Fruit fly (Drosophila melanogaster) whole organism, embryonic: ENCODE data around the gene CG9961.
A peak's percentile ranks its signal among the peaks of the same experiment; 100 is the strongest.

Experiments
- Awh ChIP-seq: fragments of 200-800 bp; sonication (Bioruptor generic); IDR thresholded peaks from 2 replicates; pipeline ENCODE4, ENCODE4 v1.3.6; 2022; ENCODE audit warnings: missing biosample characterization, missing genetic modification characterization
- Bgb ChIP-seq: fragments of 200-800 bp; sonication (Bioruptor generic); IDR thresholded peaks from 2 replicates; pipeline ENCODE4 v1.3.6; 2022; ENCODE audit warnings: missing biosample characterization, missing genetic modification characterization; ENCODE audit not compliant: partially characterized antibody
- Bteb2 ChIP-seq: fragments of 200-800 bp; sonication (Bioruptor generic); optimal IDR thresholded peaks from 2 replicates; lab custom pipeline; 2016; ENCODE audit warnings: missing biosample characterization, missing genetic modification characterization
- CG10274 ChIP-seq: fragments of 200-800 bp; sonication (Bioruptor generic); optimal IDR thresholded peaks from 3 replicates; lab custom pipeline; 2017; ENCODE audit warnings: missing biosample characterization, mild to moderate bottlenecking, missing genetic modification characterization
- CG11398 ChIP-seq: fragments of 200-800 bp; sonication (Bioruptor generic); optimal IDR thresholded peaks from 2 replicates; lab custom pipeline; 2016; ENCODE audit warnings: missing biosample characterization, missing genetic modification characterization
- CG12104 ChIP-seq: fragments of 200-800 bp; sonication (Bioruptor generic); optimal IDR thresholded peaks from 3 replicates; lab custom pipeline; 2016; ENCODE audit warnings: missing biosample characterization, missing genetic modification characterization
- CG12155 ChIP-seq: fragments of 200-800 bp; sonication (Bioruptor generic); optimal IDR thresholded peaks from 3 replicates; lab custom pipeline; 2016; ENCODE audit warnings: missing biosample characterization, missing genetic modification characterization
- CG12659 ChIP-seq: fragments of 200-800 bp; sonication (Bioruptor generic); optimal IDR thresholded peaks from 3 replicates; lab custom pipeline; 2017; ENCODE audit warnings: mild to moderate bottlenecking, missing biosample characterization, missing genetic modification reagents, missing genetic modification characterization
- CG12942 ChIP-seq: fragments of 200-800 bp; sonication (Bioruptor generic); optimal IDR thresholded peaks from 3 replicates; lab custom pipeline; 2016; ENCODE audit warnings: missing biosample characterization, missing genetic modification characterization
- CG13624 ChIP-seq: fragments of 200-800 bp; sonication (Bioruptor generic); optimal IDR thresholded peaks from 2 replicates; lab custom pipeline; 2016; ENCODE audit warnings: missing biosample characterization, missing genetic modification characterization
- CG17186 ChIP-seq: fragments of 200-800 bp; sonication (Bioruptor generic); optimal IDR thresholded peaks from 3 replicates; lab custom pipeline; 2017; ENCODE audit warnings: missing biosample characterization, missing genetic modification reagents, missing genetic modification characterization
- CG18764 ChIP-seq: fragments of 200-800 bp; sonication (Bioruptor generic); optimal IDR thresholded peaks from 3 replicates; lab custom pipeline; 2016; ENCODE audit warnings: missing biosample characterization, missing genetic modification characterization
- CG3847 ChIP-seq: fragments of 200-800 bp; sonication (Bioruptor generic); IDR thresholded peaks from 2 replicates; pipeline ENCODE4 v1.3.6; 2022; ENCODE audit warnings: missing biosample characterization, missing genetic modification characterization
- CG42726 ChIP-seq: fragments of 200-800 bp; sonication (Bioruptor generic); IDR thresholded peaks from 2 replicates; pipeline ENCODE4 v1.3.6; 2022; ENCODE audit warnings: missing biosample characterization, missing genetic modification characterization; ENCODE audit not compliant: partially characterized antibody
- CG4360 ChIP-seq: fragments of 200-800 bp; sonication (Bioruptor generic); IDR thresholded peaks from 2 replicates; pipeline ENCODE4 v1.3.6; 2022; ENCODE audit warnings: missing biosample characterization, missing genetic modification characterization
- CG5180 ChIP-seq: fragments of 200-800 bp; sonication (Bioruptor generic); optimal IDR thresholded peaks from 3 replicates; lab custom pipeline; 2017; ENCODE audit warnings: missing biosample characterization, missing genetic modification characterization, mild to moderate bottlenecking, moderate library complexity, missing genetic modification reagents
- CG6175 ChIP-seq: fragments of 200-800 bp; sonication (Bioruptor generic); IDR thresholded peaks from 3 replicates; pipeline ENCODE4 v1.3.6; 2022; ENCODE audit warnings: missing biosample characterization, missing genetic modification characterization
- CG7271 ChIP-seq: fragments of 200-800 bp; sonication (Bioruptor generic); optimal IDR thresholded peaks from 2 replicates; lab custom pipeline; 2018; ENCODE audit warnings: missing biosample characterization, mild to moderate bottlenecking, missing genetic modification characterization, moderate library complexity
- CG8478 ChIP-seq: fragments of >200 bp; optimal IDR thresholded peaks from 2 replicates; lab custom pipeline; 2018
- CG8924 ChIP-seq: fragments of 200-800 bp; optimal IDR thresholded peaks from 3 replicates; lab custom pipeline; 2019; ENCODE audit warnings: missing biosample characterization, mild to moderate bottlenecking, missing genetic modification characterization, moderate library complexity
- CG9932 ChIP-seq: fragments of 200-800 bp; sonication (Bioruptor generic); IDR thresholded peaks from 2 replicates; pipeline ENCODE4 v1.3.6; 2022; ENCODE audit warnings: missing biosample characterization, missing genetic modification characterization
- CrebB ChIP-seq: fragments of 200-800 bp; sonication (Bioruptor generic); optimal IDR thresholded peaks from 3 replicates; lab custom pipeline; 2018; ENCODE audit warnings: missing biosample characterization, mild to moderate bottlenecking, missing genetic modification characterization
- Dip3 ChIP-seq: fragments of 200-800 bp; sonication (Bioruptor generic); optimal IDR thresholded peaks from 3 replicates; lab custom pipeline; 2016; ENCODE audit warnings: missing biosample characterization, missing genetic modification characterization
- Ets97D ChIP-seq: fragments of 200-800 bp; sonication (Bioruptor generic); optimal IDR thresholded peaks from 3 replicates; lab custom pipeline; 2016; ENCODE audit warnings: missing biosample characterization, missing genetic modification characterization
- HLH54F ChIP-seq: fragments of 200-800 bp; sonication (Bioruptor generic); optimal IDR thresholded peaks from 3 replicates; lab custom pipeline; 2016; ENCODE audit warnings: missing biosample characterization, missing genetic modification characterization
- Hr39 ChIP-seq: fragments of >200 bp; optimal IDR thresholded peaks from 2 replicates; lab custom pipeline; 2017
- NK7.1 ChIP-seq: fragments of 200-800 bp; sonication (Bioruptor generic); optimal IDR thresholded peaks from 3 replicates; lab custom pipeline; 2016; ENCODE audit warnings: missing biosample characterization, missing genetic modification characterization
- Neu2 ChIP-seq: fragments of 200-800 bp; sonication (Bioruptor generic); optimal IDR thresholded peaks from 3 replicates; lab custom pipeline; 2016; ENCODE audit warnings: missing biosample characterization, missing genetic modification characterization, borderline replicate concordance
- Scr ChIP-seq: fragments of 200-800 bp; sonication (Bioruptor generic); IDR thresholded peaks from 2 replicates; pipeline ENCODE4 v1.3.6; 2022; ENCODE audit warnings: missing biosample characterization, missing genetic modification characterization; ENCODE audit not compliant: partially characterized antibody
- Sry-β ChIP-seq: fragments of 200-800 bp; sonication (Bioruptor generic); optimal IDR thresholded peaks from 2 replicates; lab custom pipeline; 2018; ENCODE audit warnings: missing biosample characterization, mild to moderate bottlenecking, missing genetic modification characterization, moderate library complexity
- Sry-δ ChIP-seq: fragments of 200-800 bp; sonication (Bioruptor generic); optimal IDR thresholded peaks from 2 replicates; lab custom pipeline; 2016; ENCODE audit warnings: missing biosample characterization, missing genetic modification characterization
- TFAM ChIP-seq: fragments of 200-800 bp; sonication (Bioruptor generic); optimal IDR thresholded peaks from 2 replicates; lab custom pipeline; 2017; ENCODE audit warnings: missing biosample characterization, missing genetic modification characterization, inconsistent platforms
- ase ChIP-seq: fragments of 200-800 bp; sonication (Bioruptor generic); IDR thresholded peaks from 3 replicates; pipeline ENCODE4 v1.3.6; 2022; ENCODE audit warnings: missing biosample characterization, missing genetic modification characterization
- ato ChIP-seq: fragments of 200-800 bp; sonication (Bioruptor generic); IDR thresholded peaks from 2 replicates; pipeline ENCODE4 v1.3.6; 2022; ENCODE audit warnings: missing biosample characterization, missing genetic modification characterization; ENCODE audit not compliant: partially characterized antibody
- croc ChIP-seq: fragments of 200-800 bp; sonication (Bioruptor generic); conservative IDR thresholded peaks from 3 replicates; pipeline ENCODE4 v1.3.6; 2022; ENCODE audit warnings: missing biosample characterization, missing genetic modification characterization
- ems ChIP-seq: fragments of 200-800 bp; sonication (Bioruptor generic); optimal IDR thresholded peaks from 3 replicates; lab custom pipeline; 2016; ENCODE audit warnings: missing biosample characterization, missing genetic modification characterization
- exex ChIP-seq: fragments of 200-800 bp; sonication (Bioruptor generic); optimal IDR thresholded peaks from 4 replicates; lab custom pipeline; 2018; ENCODE audit warnings: missing biosample characterization, mild to moderate bottlenecking, missing genetic modification characterization, moderate library complexity
- fu2 ChIP-seq: fragments of 200-800 bp; sonication (Bioruptor generic); optimal IDR thresholded peaks from 2 replicates; lab custom pipeline; 2016; ENCODE audit warnings: missing biosample characterization, missing genetic modification characterization
- gsb ChIP-seq: fragments of 200-800 bp; sonication (Bioruptor generic); IDR thresholded peaks from 2 replicates; pipeline ENCODE4 v1.3.6; 2022; ENCODE audit warnings: missing biosample characterization, missing genetic modification characterization
- hkb ChIP-seq, 2 experiments: fragments of 200-800 bp in 1 of 2; fragments of >200 bp in 1 of 2; sonication (Bioruptor generic) in 1 of 2; IDR thresholded peaks in 1 of 2; optimal IDR thresholded peaks in 1 of 2; 2 replicates each; pipeline versions ENCODE4 v1.3.6 to Lab custom; 2017 to 2022; ENCODE audit warnings: missing biosample characterization in 1 of 2, missing genetic modification characterization in 1 of 2
- lola ChIP-seq, 3 experiments: fragments of >200 bp in 2 of 3; fragments of 200-800 bp in 1 of 3; sonication (Bioruptor generic) in 1 of 3; optimal IDR thresholded peaks; 2 replicates each; lab custom pipeline; 2017 to 2019; ENCODE audit warnings: missing biosample characterization in 3 of 3, missing genetic modification characterization in 3 of 3, mild to moderate bottlenecking in 1 of 3, moderate library complexity in 1 of 3
- org-1 ChIP-seq: fragments of 200-800 bp; sonication (Bioruptor generic); optimal IDR thresholded peaks from 2 replicates; lab custom pipeline; 2017; ENCODE audit warnings: missing biosample characterization, missing genetic modification characterization
- otp ChIP-seq: fragments of 200-800 bp; sonication (Bioruptor generic); IDR thresholded peaks from 3 replicates; pipeline ENCODE4, ENCODE4 v1.3.6; 2022; ENCODE audit warnings: missing biosample characterization, missing genetic modification characterization
- run ChIP-seq: fragments of 200-800 bp; sonication (Bioruptor generic); optimal IDR thresholded peaks from 3 replicates; lab custom pipeline; 2018; ENCODE audit warnings: missing biosample characterization, mild to moderate bottlenecking, missing genetic modification characterization
- sd ChIP-seq: fragments of 200-800 bp; sonication (Bioruptor generic); optimal IDR thresholded peaks from 3 replicates; lab custom pipeline; 2018; ENCODE audit warnings: missing biosample characterization, mild to moderate bottlenecking, missing genetic modification characterization, moderate library complexity
- sob ChIP-seq: fragments of 200-800 bp; sonication (Bioruptor generic); IDR thresholded peaks from 2 replicates; pipeline ENCODE4 v1.3.6; 2022; ENCODE audit warnings: missing biosample characterization, missing genetic modification characterization
- twi ChIP-seq: fragments of 200-800 bp; optimal IDR thresholded peaks from 2 replicates; lab custom pipeline; 2019; ENCODE audit warnings: missing biosample characterization, mild to moderate bottlenecking, missing genetic modification characterization, moderate library complexity
- unpg ChIP-seq: fragments of 200-800 bp; sonication (Bioruptor generic); optimal IDR thresholded peaks from 3 replicates; lab custom pipeline; 2018; ENCODE audit warnings: missing biosample characterization, mild to moderate bottlenecking, missing genetic modification characterization, moderate library complexity
- usp ChIP-seq: fragments of >200 bp; optimal IDR thresholded peaks from 2 replicates; lab custom pipeline; 2017; ENCODE audit warnings: missing biosample characterization, missing genetic modification characterization

CG9961 gene

DNA sequence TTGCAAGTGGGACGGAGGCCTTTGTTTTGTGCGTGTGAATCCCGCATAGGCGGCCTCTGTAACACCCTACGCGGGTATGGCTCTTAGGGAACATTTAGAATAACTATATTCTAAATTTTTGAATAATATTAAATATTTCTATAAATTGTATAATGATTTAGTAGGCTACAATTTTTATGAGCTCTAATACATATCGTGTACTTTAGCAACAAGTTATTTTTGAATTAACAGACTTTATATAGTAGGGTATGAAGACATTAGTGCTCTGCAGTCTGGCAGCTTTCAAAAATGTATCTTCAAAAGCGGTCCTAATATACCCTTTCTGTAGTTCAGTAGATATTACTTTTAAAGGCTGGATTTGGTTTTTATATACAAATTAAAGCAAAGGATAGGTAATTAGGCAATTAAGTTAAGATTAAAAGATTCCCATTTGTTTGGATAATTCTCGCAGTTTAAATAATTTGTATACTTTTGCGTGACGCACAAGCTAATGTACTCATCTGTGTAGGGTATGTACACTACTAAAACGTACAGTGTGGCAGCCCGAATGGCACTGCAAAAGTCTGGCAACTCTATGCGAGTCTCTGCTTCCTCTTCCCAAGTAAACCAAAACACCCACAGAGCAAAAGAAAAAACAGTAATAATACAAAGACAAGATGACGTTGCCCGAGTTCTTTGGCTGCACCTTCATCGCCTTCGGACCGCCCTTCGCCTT, 21.1 kb upstream of the CG9961 start, which contains the start of the genes Snx21 and aph-1 (continued):
- TF ChIP-seq CG12659 (peak; percentile 95), Sry-δ (GFP tag; lab: Kevin White, UChicago) (peak; percentile 67), org-1 (peak; percentile 86), Hr39 (lab: Kevin White, UChicago) (no peak), CG5180 (GFP tag; lab: Kevin White, UChicago) (peak; percentile 74), CG8924 (tag; lab: Kevin White, UChicago) (peak; percentile 94), croc (GFP tag; lab: Robert Waterston, UW) (peak; percentile 83), CG6175 (GFP tag; lab: Robert Waterston, UW) (peak; percentile 60), hkb (optimal IDR thresholded peaks at IDR 0.05; lab: Kevin White, UChicago) (peak; percentile 40), hkb (GFP tag; IDR thresholded peaks at IDR 0.05; lab: Robert Waterston, UW) (peak; percentile 91), Dip3 (GFP tag; lab: Kevin White, UChicago) (peak; percentile 93), exex (tag; lab: Kevin White, UChicago) (peak; percentile 77), Scr (GFP tag; lab: Robert Waterston, UW) (peak; percentile 33; the same call in 1 of the 2 replicates), gsb (GFP tag; lab: Robert Waterston, UW) (no peak; the same call in 1 of the 2 replicates), HLH54F (GFP tag; lab: Kevin White, UChicago) (peak; percentile 93), lola (GFP tag; optimal IDR thresholded peaks at IDR 0.05; lab: Kevin White, UChicago) (peak in 1 of 3 experiments; percentile 93), twi (peak; percentile 86), CG9932 (GFP tag; lab: Robert Waterston, UW) (peak; percentile 90), usp (GFP tag; lab: Kevin White, UChicago) (no peak), NK7.1 (peak; percentile 63), CG8478 (lab: Kevin White, UChicago) (no peak), CG18764 (GFP tag; lab: Kevin White, UChicago) (peak; percentile 82), Sry-β (peak; percentile 38), CG12104 (GFP tag; lab: Kevin White, UChicago) (peak; percentile 87), CG3847 (GFP tag; lab: Robert Waterston, UW) (peak; percentile 85), CG12942 (GFP tag; lab: Kevin White, UChicago) (peak; percentile 89), Bgb (no peak; the same call in 1 of the 2 replicates), CG12155 (peak; percentile 84), CG17186 (GFP tag; lab: Kevin White, UChicago) (peak; percentile 54), Bteb2 (peak; percentile 79), Ets97D (peak; percentile 77), CG11398 (GFP tag; lab: Kevin White, UChicago) (peak; percentile 73), run (tag; lab: Kevin White, UChicago) (peak; percentile 83), CG42726 (no peak), Neu2 (GFP tag; lab: Kevin White, UChicago) (peak; percentile 71), CG13624 (peak; percentile 89), TFAM (GFP tag; lab: Kevin White, UChicago) (peak; percentile 16), sd (tag; lab: Kevin White, UChicago) (peak; percentile 77), ato (GFP tag; lab: Robert Waterston, UW) (no peak), CrebB (tag; lab: Kevin White, UChicago) (peak; percentile 80), CG7271 (peak; percentile 56), CG4360 (GFP tag; lab: Robert Waterston, UW) (peak; percentile 26; the same call in 1 of the 2 replicates), ems (peak; percentile 85), ase (peak; percentile 61), sob (peak; percentile 90), CG10274 (GFP tag; lab: Kevin White, UChicago) (peak; percentile 99), unpg (GFP tag; lab: Kevin White, UChicago) (peak; percentile 94), Awh (GFP tag; lab: Robert Waterston, UW) (peak; percentile 75), otp (GFP tag; lab: Robert Waterston, UW) (peak; percentile 56; the same call in 2 of the 3 replicates), fu2 (GFP tag; lab: Kevin White, UChicago) (peak; percentile 80)
